Worm (Caenorhabditis elegans) whole organism, early embryonic: ENCODE measurements around the gene K09C8.2.

Experiments
- ama-1 ChIP-seq: fragments of 150-350 bp; optimal IDR thresholded peaks from 2 replicates; lab custom pipeline; 2014
- hmbx-1 ChIP-seq: sonication (generic microtip); optimal IDR thresholded peaks from 2 replicates; lab custom pipeline; 2016; ENCODE audit warnings: mild to moderate bottlenecking, missing genetic modification characterization, missing compliant biosample characterization
- hmg-4 ChIP-seq: fragments of 200-800 bp; sonication (Bioruptor generic); optimal IDR thresholded peaks from 2 replicates; lab custom pipeline; 2018; ENCODE audit warnings: mild to moderate bottlenecking, missing genetic modification characterization, missing compliant biosample characterization
- hnd-1 ChIP-seq: sonication (generic microtip); optimal IDR thresholded peaks from 2 replicates; lab custom pipeline; 2016; ENCODE audit warnings: missing genetic modification characterization, missing compliant biosample characterization

DNA sequence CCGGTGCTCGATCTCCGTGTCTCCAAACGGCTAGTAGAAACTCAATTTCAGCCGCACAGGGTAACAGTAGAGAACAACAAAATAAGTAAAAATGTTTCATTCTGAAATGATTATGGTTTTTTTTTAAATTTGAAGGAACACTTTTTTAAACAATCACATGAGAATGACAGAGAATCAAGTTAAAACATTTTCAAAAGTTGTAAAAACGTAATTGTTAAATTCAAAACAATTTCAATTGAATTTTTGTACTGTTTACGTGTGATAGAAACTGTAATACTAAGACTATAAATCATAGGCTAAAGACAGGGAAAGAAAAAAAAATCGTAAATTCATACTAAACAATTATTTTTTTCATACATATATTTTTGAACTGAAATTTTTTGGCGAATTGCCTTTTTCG is 18.0 kb upstream of the K09C8.2 start, which contains the start of gene pho-7:
- no peak for TF ChIP-seq ama-1 (lab: Kevin White, UChicago)
- no peak for TF ChIP-seq hnd-1
- TF ChIP-seq hmg-4 (GFP tag; lab: Kevin White, UChicago): no peak
- no peak for TF ChIP-seq hmbx-1 (tag; lab: Kevin White, UChicago)
